Worm (Caenorhabditis elegans) whole organism, L1 larva: Measurements from ENCODE around the gene mtss-1.

Experiments
- ama-1 ChIP-seq: fragments of 150-350 bp; optimal IDR thresholded peaks from 2 replicates; lab custom pipeline; 2014
- ceh-82 ChIP-seq, 3 experiments: fragments of 150-350 bp in 1 of 3; sonication (generic microtip) in 2 of 3; optimal IDR thresholded peaks; 2 replicates each; lab custom pipeline; 2014 to 2017; ENCODE audit warnings: missing biosample characterization in 3 of 3, missing genetic modification characterization in 3 of 3
- jun-1 ChIP-seq: fragments of 150-350 bp; optimal IDR thresholded peaks from 2 replicates; lab custom pipeline; 2014; ENCODE audit warnings: missing biosample characterization, missing genetic modification reagents, missing genetic modification characterization
- lin-13 ChIP-seq: fragments of 150-350 bp; optimal IDR thresholded peaks from 2 replicates; lab custom pipeline; 2014; ENCODE audit warnings: missing biosample characterization, missing genetic modification reagents, missing genetic modification characterization
- nhr-11 ChIP-seq: fragments of 150-350 bp; optimal IDR thresholded peaks from 2 replicates; lab custom pipeline; 2014; ENCODE audit warnings: missing biosample characterization, missing genetic modification characterization
- unc-30 ChIP-seq: sonication (generic microtip); optimal IDR thresholded peaks from 2 replicates; lab custom pipeline; 2017; ENCODE audit warnings: missing biosample characterization, missing genetic modification characterization

ce11 chrIII:8766467-8766866 is 1.6 kb upstream of the mtss-1 start:
- no peak for TF ChIP-seq lin-13 (GFP tag; lab: Kevin White, UChicago)
- TF ChIP-seq ama-1 (lab: Kevin White, UChicago) = no peak
- TF ChIP-seq unc-30 = no peak
- no peak for TF ChIP-seq nhr-11 (tag; lab: Kevin White, UChicago)
- TF ChIP-seq ceh-82 (tag; optimal IDR thresholded peaks at IDR 0.05; lab: Kevin White, UChicago) = no peak
- no peak for TF ChIP-seq jun-1 (tag; lab: Kevin White, UChicago)
